Fruit fly (Drosophila melanogaster) whole organism, wandering third instar larva: ENCODE measurements around the gene pst.

Source experiments
- CG32264 ChIP-seq: fragments of 200-800 bp; sonication (Bioruptor generic); optimal IDR thresholded peaks from 2 replicates; lab custom pipeline; 2016; ENCODE audit warnings: missing biosample characterization, missing genetic modification characterization
- CG9705 ChIP-seq: fragments of 200-800 bp; sonication (Bioruptor generic); optimal IDR thresholded peaks from 2 replicates; lab custom pipeline; 2018; ENCODE audit warnings: missing biosample characterization, mild to moderate bottlenecking, missing genetic modification characterization
- GATAd ChIP-seq: sonication (Bioruptor generic); optimal IDR thresholded peaks from 2 replicates; lab custom pipeline; 2016; ENCODE audit warnings: missing biosample characterization, missing genetic modification characterization
- HLH106 ChIP-seq: fragments of 200-800 bp; optimal IDR thresholded peaks from 3 replicates; lab custom pipeline; 2019; ENCODE audit warnings: missing biosample characterization, mild to moderate bottlenecking, missing genetic modification characterization, moderate library complexity
- Hnf4 ChIP-seq: fragments of 200-800 bp; sonication (Bioruptor generic); optimal IDR thresholded peaks from 2 replicates; lab custom pipeline; 2016; ENCODE audit warnings: missing biosample characterization, mild to moderate bottlenecking, missing genetic modification characterization
- Hr83 ChIP-seq: fragments of 200-300 bp; sonication (Bioruptor generic); optimal IDR thresholded peaks from 2 replicates; lab custom pipeline; 2016; ENCODE audit warnings: missing biosample characterization, mild to moderate bottlenecking, missing genetic modification characterization, moderate library complexity; ENCODE audit not compliant: poor library complexity, severe bottlenecking
- Myc ChIP-seq: fragments of >200 bp; optimal IDR thresholded peaks from 2 replicates; lab custom pipeline; 2017
- OdsH ChIP-seq: fragments of 200-800 bp; sonication (Bioruptor generic); optimal IDR thresholded peaks from 2 replicates; lab custom pipeline; 2016; ENCODE audit warnings: missing biosample characterization, mild to moderate bottlenecking, missing genetic modification characterization
- Rel ChIP-seq, 2 experiments: fragments of 200-800 bp; sonication (Bioruptor generic) in 1 of 2; optimal IDR thresholded peaks; 2 replicates in 1 of 2; 3 replicates in 1 of 2; lab custom pipeline; 2016 to 2019; ENCODE audit warnings: mild to moderate bottlenecking in 2 of 2, missing biosample characterization in 2 of 2, missing genetic modification characterization in 2 of 2, moderate library complexity in 1 of 2
- Sp1 ChIP-seq: fragments of 200-800 bp; sonication (Bioruptor generic); optimal IDR thresholded peaks from 3 replicates; lab custom pipeline; 2019; ENCODE audit warnings: missing biosample characterization, mild to moderate bottlenecking, missing genetic modification characterization, moderate library complexity
- Vsx2 ChIP-seq: fragments of 200-300, 225-300 bp; sonication (Bioruptor generic); optimal IDR thresholded peaks from 2 replicates; lab custom pipeline; 2018; ENCODE audit warnings: missing biosample characterization, missing genetic modification characterization; ENCODE audit not compliant: partially characterized antibody
- br ChIP-seq: fragments of 200-800 bp; sonication (Bioruptor generic); optimal IDR thresholded peaks from 2 replicates; lab custom pipeline; 2016; ENCODE audit warnings: missing biosample characterization, missing genetic modification characterization
- dl ChIP-seq, 2 experiments: fragments of 175-275, 200-275 bp in 1 of 2; fragments of 200-275 bp in 1 of 2; sonication (Bioruptor generic); optimal IDR thresholded peaks; lab custom pipeline; 2018; ENCODE audit warnings: mild to moderate bottlenecking in 2 of 2, missing biosample characterization in 2 of 2, missing genetic modification characterization in 2 of 2, moderate library complexity in 2 of 2; ENCODE audit not compliant: partially characterized antibody in 2 of 2, insufficient read depth in 1 of 2
- dmrt93B ChIP-seq: fragments of 200-800 bp; sonication (Bioruptor generic); optimal IDR thresholded peaks from 2 replicates; lab custom pipeline; 2018; ENCODE audit warnings: missing biosample characterization, mild to moderate bottlenecking, missing genetic modification characterization
- ey ChIP-seq: fragments of 200-800 bp; sonication (Bioruptor generic); optimal IDR thresholded peaks from 2 replicates; lab custom pipeline; 2016; ENCODE audit warnings: missing biosample characterization, missing genetic modification characterization
- foxo ChIP-seq, 2 experiments: fragments of 200-800 bp; sonication (Bioruptor generic); optimal IDR thresholded peaks; 2 replicates in 1 of 2; 3 replicates in 1 of 2; lab custom pipeline; 2016 to 2017; ENCODE audit warnings: missing biosample characterization in 2 of 2, missing genetic modification characterization in 2 of 2
- fru ChIP-seq: fragments of 200-800 bp; sonication (Bioruptor generic); optimal IDR thresholded peaks from 3 replicates; lab custom pipeline; 2016; ENCODE audit warnings: missing biosample characterization, mild to moderate bottlenecking, missing genetic modification characterization
- h ChIP-seq: fragments of 200-800 bp; sonication (Bioruptor generic); optimal IDR thresholded peaks from 3 replicates; lab custom pipeline; 2016; ENCODE audit warnings: missing biosample characterization, mild to moderate bottlenecking, missing genetic modification characterization
- pan ChIP-seq: fragments of >200 bp; optimal IDR thresholded peaks from 2 replicates; lab custom pipeline; 2017
- psq ChIP-seq: fragments of 200-800 bp; sonication (Bioruptor generic); optimal IDR thresholded peaks from 3 replicates; lab custom pipeline; 2017; ENCODE audit warnings: missing biosample characterization, mild to moderate bottlenecking, missing genetic modification characterization, moderate library complexity
- rgr ChIP-seq: fragments of 200-800 bp; sonication (Bioruptor generic); optimal IDR thresholded peaks from 3 replicates; lab custom pipeline; 2016; ENCODE audit warnings: missing biosample characterization, mild to moderate bottlenecking, missing genetic modification characterization
- sage ChIP-seq: fragments of 200-800 bp; sonication (Bioruptor generic); optimal IDR thresholded peaks from 2 replicates; lab custom pipeline; 2016; ENCODE audit warnings: missing biosample characterization, mild to moderate bottlenecking, missing genetic modification characterization
- sv ChIP-seq: fragments of 200-800 bp; sonication (Bioruptor generic); optimal IDR thresholded peaks from 3 replicates; lab custom pipeline; 2016; ENCODE audit warnings: missing biosample characterization, missing genetic modification characterization
- tai ChIP-seq: sonication (Bioruptor generic); optimal IDR thresholded peaks from 2 replicates; lab custom pipeline; 2016; ENCODE audit warnings: missing biosample characterization, missing genetic modification characterization
- usp ChIP-seq: fragments of >200 bp; optimal IDR thresholded peaks from 2 replicates; lab custom pipeline; 2017; ENCODE audit warnings: missing biosample characterization, missing genetic modification characterization
- woc ChIP-seq: sonication (Bioruptor generic); optimal IDR thresholded peaks from 2 replicates; lab custom pipeline; 2016; ENCODE audit warnings: missing biosample characterization, mild to moderate bottlenecking, missing genetic modification characterization

pst gene

dm6 chr3L:7344965-7345427, 15.1 kb downstream of the pst start, which contains the start of gene Cln7 (continued):
- TF ChIP-seq Myc (lab: Kevin White, UChicago) = peak; percentile 22
- TF ChIP-seq tai = no peak
- TF ChIP-seq sv (GFP tag; lab: Kevin White, UChicago) = no peak
- TF ChIP-seq h (GFP tag; lab: Kevin White, UChicago) = peak; percentile 62
- TF ChIP-seq dl (GFP tag; optimal IDR thresholded peaks at IDR 0.05; lab: Kevin White, UChicago; ENCODE audit: insufficient read depth in 1 of 2, partially characterized antibody in 2 of 2) = peak in 1 of 2 experiments; percentile 56
- TF ChIP-seq CG32264 = no peak
- TF ChIP-seq woc (GFP tag; lab: Kevin White, UChicago) = no peak
- no peak for TF ChIP-seq usp (GFP tag; lab: Kevin White, UChicago)

- TF ChIP-seq pan = no peak
- no peak for TF ChIP-seq Sp1 (GFP tag; lab: Kevin White, UChicago)
- no peak for TF ChIP-seq br (GFP tag; lab: Kevin White, UChicago)
Measured at dm6 chr3L:7344001-7344400, 16.1 kb downstream of the pst start.

- no peak for TF ChIP-seq Rel (GFP tag; optimal IDR thresholded peaks at IDR 0.05; lab: Kevin White, UChicago)
- peak; percentile 20 for TF ChIP-seq Rel (tag; optimal IDR thresholded peaks at IDR 0.05; lab: Kevin White, UChicago)
- peak; percentile 12 for TF ChIP-seq Hr83 (GFP tag; lab: Kevin White, UChicago)
- no peak for TF ChIP-seq dl (GFP tag; optimal IDR thresholded peaks at IDR 0.05; lab: Kevin White, UChicago; ENCODE audit: insufficient read depth in 1 of 2, partially characterized antibody in 2 of 2)
- peak; percentile 26 for TF ChIP-seq Sp1 (GFP tag; lab: Kevin White, UChicago)
Measured at dm6 chr3L:7339216-7339742, 20.8 kb downstream of the pst start, which contains the start of the genes lark and eco. Gene lark (plus strand): TSS chr3L:7339266. Gene eco (minus strand): TSS chr3L:7339340.

dm6 chr3L:7338786-7339185, 21.3 kb downstream of the pst start:
- TF ChIP-seq pan (no peak), Hnf4 (no peak), HLH106 (tag; lab: Kevin White, UChicago) (peak; percentile 6), rgr (GFP tag; lab: Kevin White, UChicago) (peak; percentile 63), CG9705 (GFP tag; lab: Kevin White, UChicago) (peak; percentile 7), OdsH (GFP tag; lab: Kevin White, UChicago) (peak; percentile 12), GATAd (no peak), Myc (lab: Kevin White, UChicago) (no peak), woc (GFP tag; lab: Kevin White, UChicago) (no peak)
- TF ChIP-seq, all 38 proteins: peak for 4

dm6 chr3L:7334990-7335389, 25.1 kb downstream of the pst start, which contains the start of the genes wrm1 and wrm2:
Gene wrm1 (minus strand): TSS chr3L:7335226.
Gene wrm2 (minus strand): TSS chr3L:7335226.
- peak; percentile 62 for TF ChIP-seq rgr (GFP tag; lab: Kevin White, UChicago)
- no peak for TF ChIP-seq dmrt93B (GFP tag; lab: Kevin White, UChicago)
- peak; percentile 2 for TF ChIP-seq sv (GFP tag; lab: Kevin White, UChicago)
- TF ChIP-seq Rel (GFP tag; optimal IDR thresholded peaks at IDR 0.05; lab: Kevin White, UChicago) = no peak
- peak; percentile 2 for TF ChIP-seq Rel (tag; optimal IDR thresholded peaks at IDR 0.05; lab: Kevin White, UChicago)
- no peak for TF ChIP-seq fru (GFP tag; lab: Kevin White, UChicago)
- TF ChIP-seq Hr83 (GFP tag; lab: Kevin White, UChicago) = peak; percentile 53
- peak; percentile 17 for TF ChIP-seq Sp1 (GFP tag; lab: Kevin White, UChicago)
- TF ChIP-seq, all 38 proteins: peak for 5

dm6 chr3L:7328567-7329253, 31.4 kb downstream of the pst start, which contains the start of the genes mrva, CG42307 and mus312:
Gene mrva (minus strand): TSS chr3L:7328842.
Gene CG42307 (plus strand): TSS chr3L:7329132.
Gene mus312 (plus strand): TSS chr3L:7329132.
- TF ChIP-seq sv (GFP tag; lab: Kevin White, UChicago) (peak; percentile 78), Sp1 (GFP tag; lab: Kevin White, UChicago) (peak; percentile 90), CG9705 (GFP tag; lab: Kevin White, UChicago) (peak; percentile 81), Hnf4 (no peak), tai (no peak), Vsx2 (GFP tag; lab: Kevin White, UChicago) (peak; percentile 83), HLH106 (tag; lab: Kevin White, UChicago) (peak; percentile 94), sage (GFP tag; lab: Kevin White, UChicago) (no peak), psq (GFP tag; lab: Kevin White, UChicago) (peak; percentile 75), foxo (GFP tag; optimal IDR thresholded peaks at IDR 0.05; lab: Kevin White, UChicago) (peak in 1 of 2 experiments; percentile 87), rgr (GFP tag; lab: Kevin White, UChicago) (peak; percentile 83), ey (GFP tag; lab: Kevin White, UChicago) (peak; percentile 47), OdsH (GFP tag; lab: Kevin White, UChicago) (peak; percentile 73), Rel (GFP tag; optimal IDR thresholded peaks at IDR 0.05; lab: Kevin White, UChicago) (no peak), Rel (tag; optimal IDR thresholded peaks at IDR 0.05; lab: Kevin White, UChicago) (peak; percentile 77)
